Worm (Caenorhabditis elegans) whole organism, L3 larva: ENCODE data around the gene mab-23.

ENCODE experiments used
- fkh-10 ChIP-seq: sonication (generic microtip); optimal IDR thresholded peaks from 2 replicates; lab custom pipeline; 2017; ENCODE audit warnings: missing biosample characterization, missing genetic modification reagents, missing genetic modification characterization
- hmg-11 ChIP-seq: sonication (generic microtip); optimal IDR thresholded peaks from 2 replicates; lab custom pipeline; 2016; ENCODE audit warnings: missing genetic modification characterization, missing compliant biosample characterization
- jun-1 ChIP-seq: fragments of 150-350 bp; optimal IDR thresholded peaks from 2 replicates; lab custom pipeline; 2014; ENCODE audit warnings: missing biosample characterization, missing genetic modification reagents, missing genetic modification characterization
- lin-39 ChIP-seq: fragments of 150-350 bp; optimal IDR thresholded peaks from 2 replicates; lab custom pipeline; 2018; ENCODE audit warnings: missing biosample characterization, missing genetic modification reagents, missing genetic modification characterization
- mdl-1 ChIP-seq: fragments of 150-350 bp; optimal IDR thresholded peaks from 2 replicates; lab custom pipeline; 2014; ENCODE audit warnings: missing biosample characterization, missing genetic modification characterization
- nhr-237 ChIP-seq: fragments of 150-350 bp; optimal IDR thresholded peaks from 2 replicates; lab custom pipeline; 2014; ENCODE audit warnings: missing biosample characterization, missing genetic modification characterization

mab-23 gene

DNA sequence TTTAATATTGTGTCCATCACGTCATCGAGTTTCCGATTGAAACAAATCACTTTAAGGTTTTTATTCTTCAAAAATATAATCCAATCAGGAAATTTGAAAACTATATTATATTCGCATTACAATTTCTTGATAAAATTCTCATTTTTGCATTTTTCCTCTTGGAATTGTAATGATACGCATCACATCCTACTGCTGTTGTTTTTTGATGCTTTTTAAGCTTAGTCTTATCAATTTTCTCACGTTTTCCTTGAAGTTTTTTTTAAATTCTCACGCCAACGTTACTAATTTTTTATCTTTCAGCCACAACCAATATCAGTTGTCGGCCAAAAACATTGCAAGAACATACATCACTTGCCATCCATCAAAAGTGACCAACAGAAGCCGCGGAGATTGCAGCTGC lies 49.3 kb downstream of the mab-23 start, which contains the start of gene gsp-1:
Gene gsp-1 (plus strand): TSS at position 301 of the 400 bp plus-strand sequence.
- TF ChIP-seq lin-39 (tag; lab: Kevin White, UChicago) (peak; percentile 9), nhr-237 (tag; lab: Kevin White, UChicago) (no peak)

DNA sequence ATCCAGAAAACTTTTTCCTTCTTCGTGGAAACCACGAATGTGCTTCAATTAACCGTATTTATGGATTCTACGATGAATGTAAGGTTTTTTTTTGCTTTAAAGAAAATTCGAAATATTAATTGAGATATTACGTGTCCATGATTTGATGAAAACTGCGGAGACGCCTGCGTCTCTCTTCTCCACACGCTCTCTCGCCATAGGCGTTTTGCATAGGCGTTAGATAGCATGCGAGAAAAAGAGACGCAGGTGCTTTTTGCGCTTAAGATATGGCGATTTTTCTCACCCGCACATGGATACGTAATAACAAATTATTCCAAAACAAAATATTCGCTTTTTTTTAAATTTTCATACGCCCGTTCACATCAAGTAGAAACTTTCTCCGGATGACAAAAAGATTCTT lies 50.6 kb downstream of the mab-23 start:
- TF ChIP-seq jun-1 (tag; lab: Kevin White, UChicago) (no peak), hmg-11 (tag; lab: Kevin White, UChicago) (peak; percentile 23)

DNA sequence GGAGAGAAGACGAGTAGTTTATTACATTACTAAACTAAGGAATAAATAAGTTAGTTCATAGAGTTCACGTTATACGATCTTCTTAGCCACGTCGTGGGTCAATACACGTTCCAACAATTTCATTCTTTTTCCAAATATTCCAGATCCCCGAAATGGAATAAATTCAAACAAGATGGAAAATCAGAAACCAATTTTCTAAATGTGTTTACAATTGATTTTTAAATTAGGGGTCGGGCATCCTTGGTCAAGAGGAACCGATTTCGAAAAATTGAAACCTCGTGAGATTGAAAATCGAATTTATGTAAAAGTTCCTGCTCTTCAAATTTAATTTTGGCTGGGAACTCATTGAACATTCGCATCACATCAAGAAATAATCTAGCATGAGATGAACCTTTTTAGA lies 51.9 kb downstream of the mab-23 start:
- TF ChIP-seq mdl-1 (no peak), fkh-10 (peak; percentile 49)
- TF ChIP-seq, all 47 proteins: peak for 1
